Fruit fly (Drosophila melanogaster): ENCODE results near the gene CG11722.

DNA sequence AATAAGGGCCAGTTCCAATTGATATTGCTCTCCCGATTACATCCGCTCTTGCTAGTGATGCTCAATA lies 3.3 kb upstream of the CG11722 start, which contains the start of gene CG12811:
- no peak for TF ChIP-seq Hnf4 (GFP tag; optimal IDR thresholded peaks at IDR 0.05)
- no peak for TF ChIP-seq Hr78 (GFP tag; optimal IDR thresholded peaks at IDR 0.05)
- no peak for TF ChIP-seq rgr (GFP tag; optimal IDR thresholded peaks at IDR 0.05)
- no peak for TF ChIP-seq OdsH (GFP tag; optimal IDR thresholded peaks at IDR 0.05)
- no peak for TF ChIP-seq h (GFP tag; optimal IDR thresholded peaks at IDR 0.05)
- TF ChIP-seq Dfd (GFP tag; optimal IDR thresholded peaks at IDR 0.05), result no peak
- no peak for TF ChIP-seq CG9705 (GFP tag; optimal IDR thresholded peaks at IDR 0.05)
- no peak for TF ChIP-seq CrebA (GFP tag; optimal IDR thresholded peaks at IDR 0.05; ENCODE audit: borderline replicate concordance)
- no peak for TF ChIP-seq lola (GFP tag; optimal IDR thresholded peaks at IDR 0.05)
- TF ChIP-seq dl (GFP tag; optimal IDR thresholded peaks at IDR 0.05; ENCODE audit: insufficient read depth in 1 of 2, partially characterized antibody in 2 of 2), result no peak
- TF ChIP-seq usp (GFP tag; optimal IDR thresholded peaks at IDR 0.05), result no peak
- TF ChIP-seq woc (GFP tag; optimal IDR thresholded peaks at IDR 0.05), result no peak
